Fruit fly (Drosophila melanogaster) whole organism: Measurements from ENCODE around the gene Lectin-galC1.
A peak's percentile ranks its signal among the peaks of the same experiment; 100 is the strongest.

Experiments
- CG8478 ChIP-seq: fragments of >200 bp; optimal IDR thresholded peaks from 2 replicates; lab custom pipeline; 2018; ENCODE audit warnings: inconsistent platforms
- Dll ChIP-seq: fragments of >200 bp; optimal IDR thresholded peaks from 2 replicates; lab custom pipeline; 2017
- EcR ChIP-seq, 2 experiments: fragments of >200 bp; optimal IDR thresholded peaks; 2 replicates each; lab custom pipeline; 2017; ENCODE audit warnings: missing biosample characterization in 2 of 2, missing genetic modification characterization in 2 of 2, missing genetic modification reagents in 2 of 2
- pan ChIP-seq: fragments of >200 bp; optimal IDR thresholded peaks from 2 replicates; lab custom pipeline; 2017
- psq ChIP-seq: fragments of >200 bp; optimal IDR thresholded peaks from 2 replicates; lab custom pipeline; 2017
- usp ChIP-seq: fragments of >200 bp; optimal IDR thresholded peaks from 2 replicates; lab custom pipeline; 2017; ENCODE audit warnings: missing biosample characterization, missing genetic modification characterization, mixed read lengths

Gene Lectin-galC1

dm6 chr2L:19397617-19398316 is 19.5 kb upstream of the Lectin-galC1 start:
- TF ChIP-seq psq (lab: Kevin White, UChicago) (no peak), Dll (lab: Kevin White, UChicago) (peak; percentile 54)

DNA sequence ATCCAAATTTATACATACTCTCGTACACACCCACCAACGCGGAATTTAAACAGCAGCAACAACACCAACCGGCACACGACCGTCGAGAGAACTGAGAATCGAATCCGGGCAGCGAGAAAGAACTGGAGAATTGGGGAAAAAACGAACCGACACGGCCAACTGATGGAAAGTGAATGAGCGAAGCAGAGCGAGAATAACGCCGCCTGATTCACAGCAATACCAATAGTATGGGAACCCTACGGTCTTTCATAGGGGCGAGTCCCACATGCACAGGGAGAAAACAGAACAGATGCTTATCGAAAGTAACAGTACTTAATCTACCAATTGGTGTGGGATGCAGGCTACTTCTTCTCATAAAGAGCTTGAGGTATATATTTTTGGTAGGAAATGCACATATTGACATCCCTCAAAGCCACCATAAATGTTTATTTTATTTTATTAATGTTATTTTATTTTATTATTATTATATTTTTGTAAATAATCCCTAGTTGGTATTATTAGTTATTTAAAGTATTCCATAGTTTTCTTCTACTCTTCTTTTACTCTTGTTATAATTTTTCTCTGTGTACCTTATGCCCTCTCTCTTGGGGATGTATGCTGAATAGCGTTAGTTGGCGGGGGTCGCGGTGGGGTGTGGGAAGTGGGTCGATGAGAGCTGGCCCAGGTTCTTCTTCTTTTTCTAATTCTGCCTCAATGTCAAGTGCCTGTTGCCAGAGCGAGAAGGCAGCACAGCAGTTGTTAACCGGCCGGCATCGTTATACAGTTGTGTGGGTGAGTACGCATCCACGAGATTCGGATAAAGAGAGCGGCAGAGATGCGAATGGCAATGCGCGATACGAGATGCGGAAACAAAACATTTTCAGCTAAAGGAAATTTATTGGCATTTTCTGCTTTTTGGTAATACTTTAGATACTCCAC is 18.7 kb upstream of the Lectin-galC1 start, which contains the start of gene CG17544:
Gene CG17544, minus strand, starts transcription at position 177 of the 918 bp plus-strand sequence.
- TF ChIP-seq CG8478 (lab: Kevin White, UChicago): no peak
- TF ChIP-seq Dll (lab: Kevin White, UChicago): no peak
- TF ChIP-seq psq (lab: Kevin White, UChicago): no peak
- no peak for TF ChIP-seq pan (lab: Kevin White, UChicago)
- no peak for TF ChIP-seq usp (GFP tag; lab: Kevin White, UChicago)
- no peak for TF ChIP-seq EcR (GFP tag; optimal IDR thresholded peaks at IDR 0.05; lab: Kevin White, UChicago)

- no peak for TF ChIP-seq Dll (lab: Kevin White, UChicago)
- no peak for TF ChIP-seq usp (GFP tag; lab: Kevin White, UChicago)
- TF ChIP-seq CG8478 (lab: Kevin White, UChicago): no peak
- TF ChIP-seq pan (lab: Kevin White, UChicago): no peak
- no peak for TF ChIP-seq psq (lab: Kevin White, UChicago)
- TF ChIP-seq EcR (GFP tag; optimal IDR thresholded peaks at IDR 0.05; lab: Kevin White, UChicago): no peak
Observed at dm6 chr2L:19401914-19402313, 15.3 kb upstream of the Lectin-galC1 start.

DNA sequence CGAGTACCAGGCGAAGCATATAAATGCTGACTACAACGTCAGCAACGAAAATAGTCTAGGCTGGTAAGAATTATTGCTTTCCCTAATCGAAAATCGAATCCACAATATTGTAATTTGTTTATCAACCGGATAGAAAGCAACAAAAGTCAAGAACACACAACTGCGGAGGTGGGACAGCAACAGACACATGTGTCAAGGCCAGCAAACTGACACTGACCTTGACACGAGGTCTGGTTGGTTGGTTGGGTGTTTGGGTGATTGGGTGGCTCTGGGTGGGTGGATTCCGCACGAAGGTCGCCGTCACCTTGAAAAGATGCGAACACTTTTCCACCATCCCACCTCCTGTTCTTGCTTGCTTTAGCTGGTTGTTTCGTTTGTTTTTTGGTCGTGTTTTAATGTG is 14.6 kb upstream of the Lectin-galC1 start:
- TF ChIP-seq EcR (GFP tag; optimal IDR thresholded peaks at IDR 0.05; lab: Kevin White, UChicago) (no peak), psq (lab: Kevin White, UChicago) (no peak), usp (GFP tag; lab: Kevin White, UChicago) (no peak), pan (lab: Kevin White, UChicago) (no peak), CG8478 (lab: Kevin White, UChicago) (no peak), Dll (lab: Kevin White, UChicago) (no peak)

- no peak for TF ChIP-seq usp (GFP tag; lab: Kevin White, UChicago)
- TF ChIP-seq CG8478 (lab: Kevin White, UChicago): no peak
- TF ChIP-seq pan (lab: Kevin White, UChicago): no peak
- no peak for TF ChIP-seq psq (lab: Kevin White, UChicago)
- TF ChIP-seq Dll (lab: Kevin White, UChicago): no peak
- no peak for TF ChIP-seq EcR (GFP tag; optimal IDR thresholded peaks at IDR 0.05; lab: Kevin White, UChicago)
Observed at dm6 chr2L:19403398-19403797, 13.8 kb upstream of the Lectin-galC1 start.

dm6 chr2L:19404804-19405203 is 12.4 kb upstream of the Lectin-galC1 start:
- TF ChIP-seq CG8478 (lab: Kevin White, UChicago) (no peak), psq (lab: Kevin White, UChicago) (no peak), Dll (lab: Kevin White, UChicago) (no peak), EcR (GFP tag; optimal IDR thresholded peaks at IDR 0.05; lab: Kevin White, UChicago) (no peak), usp (GFP tag; lab: Kevin White, UChicago) (no peak), pan (lab: Kevin White, UChicago) (no peak)

DNA sequence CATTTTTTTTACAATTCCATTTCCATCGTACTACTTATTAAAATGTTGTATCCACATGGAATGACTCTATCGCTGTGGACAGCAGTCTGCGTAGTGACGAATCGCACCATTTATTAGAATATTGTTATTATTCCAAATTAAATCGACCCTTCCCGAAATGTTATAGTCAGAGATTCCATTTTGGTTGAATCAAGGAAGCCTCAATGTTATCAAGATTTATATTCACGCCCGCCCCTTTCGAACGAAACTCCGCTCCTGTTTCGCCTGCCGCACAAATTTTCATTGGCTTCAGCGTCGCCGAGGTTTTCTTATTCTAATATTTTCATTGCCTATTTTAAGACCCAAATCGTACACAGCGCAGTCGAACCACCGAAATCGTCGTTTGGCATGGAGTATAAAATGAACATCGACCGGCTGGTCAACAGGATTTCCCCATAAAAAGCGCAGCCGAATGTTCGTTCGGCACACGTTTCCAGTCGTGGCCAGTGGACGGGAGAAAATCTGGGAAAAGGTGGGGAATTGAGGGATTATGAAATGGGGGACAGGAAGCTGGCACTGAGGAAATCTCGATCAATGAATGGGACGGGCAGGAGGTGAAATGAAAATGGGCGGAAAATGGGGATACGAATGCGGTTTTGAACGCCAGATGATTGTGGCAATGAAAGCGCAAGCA is 11.4 kb upstream of the Lectin-galC1 start:
- TF ChIP-seq psq (lab: Kevin White, UChicago) (no peak), Dll (lab: Kevin White, UChicago) (no peak), EcR (GFP tag; optimal IDR thresholded peaks at IDR 0.05; lab: Kevin White, UChicago) (no peak), usp (GFP tag; lab: Kevin White, UChicago) (no peak), pan (lab: Kevin White, UChicago) (no peak), CG8478 (lab: Kevin White, UChicago) (no peak)

- TF ChIP-seq pan (lab: Kevin White, UChicago): no peak
- TF ChIP-seq CG8478 (lab: Kevin White, UChicago): no peak
- no peak for TF ChIP-seq psq (lab: Kevin White, UChicago)
- no peak for TF ChIP-seq usp (GFP tag; lab: Kevin White, UChicago)
- no peak for TF ChIP-seq EcR (GFP tag; optimal IDR thresholded peaks at IDR 0.05; lab: Kevin White, UChicago)
- no peak for TF ChIP-seq Dll (lab: Kevin White, UChicago)
Observed at dm6 chr2L:19406419-19406818, 10.8 kb upstream of the Lectin-galC1 start.

- no peak for TF ChIP-seq usp (GFP tag; lab: Kevin White, UChicago)
Observed at dm6 chr2L:19411966-19412365, 5.3 kb upstream of the Lectin-galC1 start.

DNA sequence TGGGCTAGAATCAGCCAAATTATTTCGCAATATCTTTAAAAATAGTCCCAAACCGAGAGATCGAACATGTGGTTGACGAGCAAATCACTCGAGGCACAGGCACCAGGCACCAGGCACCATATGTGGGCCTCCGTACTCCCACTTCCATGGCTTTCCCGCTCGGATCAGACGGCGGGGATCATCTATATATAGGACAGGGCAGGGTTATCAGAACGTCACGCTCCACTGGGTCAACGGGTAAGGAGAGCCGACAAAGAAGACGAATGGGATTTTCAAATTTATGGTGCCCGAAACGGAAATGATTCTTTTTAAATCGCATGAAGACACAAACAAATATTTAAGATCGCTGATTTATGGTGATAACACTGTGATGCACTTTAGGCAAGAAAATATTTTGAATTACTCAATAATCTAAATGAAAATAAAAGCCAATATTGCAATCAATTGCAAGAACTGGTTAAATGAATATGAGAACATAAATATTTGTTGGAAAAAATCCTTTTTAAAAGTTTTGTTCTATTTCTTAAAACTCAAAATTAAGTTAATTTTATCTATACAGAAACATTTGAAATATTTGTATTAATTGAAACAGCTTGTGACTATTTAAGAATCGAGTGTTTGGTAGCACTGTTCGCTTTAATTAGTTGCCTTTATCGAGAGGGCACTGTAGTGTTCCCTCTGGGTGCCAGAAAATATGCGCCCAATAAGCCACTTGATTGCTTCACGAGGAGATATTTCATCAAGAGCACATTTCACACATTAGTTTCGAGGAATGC is 3.9 kb upstream of the Lectin-galC1 start:
- TF ChIP-seq pan (lab: Kevin White, UChicago): no peak
- no peak for TF ChIP-seq EcR (GFP tag; optimal IDR thresholded peaks at IDR 0.05; lab: Kevin White, UChicago)
- no peak for TF ChIP-seq CG8478 (lab: Kevin White, UChicago)
